Worm (Caenorhabditis elegans): ENCODE data around the gene ZK180.6.
A peak's percentile ranks its signal among the peaks of the same experiment; 100 is the strongest.

ZK180.6 gene

DNA sequence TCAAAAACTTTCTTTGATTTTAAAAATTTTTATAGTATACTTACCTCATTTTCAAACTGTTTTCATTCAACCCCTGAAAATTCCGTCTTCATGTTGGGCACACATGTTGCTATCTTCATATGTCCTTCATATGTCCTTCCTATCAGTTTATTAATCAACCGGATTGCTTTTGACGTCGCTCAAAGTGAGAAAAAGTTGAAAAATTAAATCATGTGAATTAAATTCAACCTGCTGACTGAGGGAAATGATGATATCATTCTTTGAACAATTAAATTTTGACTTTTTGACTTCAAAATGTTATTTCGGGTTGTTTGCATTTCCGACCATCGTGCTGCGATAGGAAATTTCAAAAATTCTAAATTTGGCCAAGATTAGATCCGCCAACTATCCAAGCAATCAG lies 40.3 kb downstream of the ZK180.6 start (continued):
- TF ChIP-seq lin-39 (tag; optimal IDR thresholded peaks at IDR 0.05) (no peak), hlh-4 (tag; optimal IDR thresholded peaks at IDR 0.05) (no peak), aly-2 (tag; optimal IDR thresholded peaks at IDR 0.05) (no peak), mdl-1 (tag; optimal IDR thresholded peaks at IDR 0.05) (no peak), pag-3 (tag; optimal IDR thresholded peaks at IDR 0.05; ENCODE audit: borderline replicate concordance, insufficient read depth) (no peak), elt-3 (tag; optimal IDR thresholded peaks at IDR 0.05) (no peak), nhr-85 (tag) (peak; percentile 47), zip-4 (GFP tag; optimal IDR thresholded peaks at IDR 0.05) (no peak), lin-13 (GFP tag; optimal IDR thresholded peaks at IDR 0.05) (no peak), jun-1 (tag; optimal IDR thresholded peaks at IDR 0.05) (no peak), fkh-4 (tag; optimal IDR thresholded peaks at IDR 0.05; ENCODE audit: borderline replicate concordance) (no peak), nhr-90 (tag; optimal IDR thresholded peaks at IDR 0.05; ENCODE audit: poor library complexity) (no peak), fkh-10 (GFP tag; optimal IDR thresholded peaks at IDR 0.05) (no peak), skn-1 (tag; optimal IDR thresholded peaks at IDR 0.05) (no peak), C16A3.4 (tag; optimal IDR thresholded peaks at IDR 0.05) (no peak), irx-1 (tag; optimal IDR thresholded peaks at IDR 0.05) (no peak), nhr-19 (GFP tag; conservative IDR thresholded peaks at IDR 0.05) (peak; percentile 20; the same call in 1 of the 2 replicates), xbp-1 (tag; optimal IDR thresholded peaks at IDR 0.05) (no peak), zag-1 (tag; optimal IDR thresholded peaks at IDR 0.05) (no peak), rnt-1 (tag; optimal IDR thresholded peaks at IDR 0.05) (no peak), nhr-84 (tag; optimal IDR thresholded peaks at IDR 0.05) (no peak), ces-1 (GFP tag; optimal IDR thresholded peaks at IDR 0.05) (no peak), nhr-237 (tag; optimal IDR thresholded peaks at IDR 0.05) (no peak), ztf-11 (tag; optimal IDR thresholded peaks at IDR 0.05) (no peak), ceh-8 (GFP tag; optimal IDR thresholded peaks at IDR 0.05) (no peak), lir-3 (tag; optimal IDR thresholded peaks at IDR 0.05; ENCODE audit: poor library complexity) (no peak), sup-37 (GFP tag; optimal IDR thresholded peaks at IDR 0.05) (no peak), mab-9 (GFP tag; IDR thresholded peaks at IDR 0.05) (no peak), lin-15B (tag; optimal IDR thresholded peaks at IDR 0.05) (no peak), F16B12.6 (tag; optimal IDR thresholded peaks at IDR 0.05) (no peak)

DNA sequence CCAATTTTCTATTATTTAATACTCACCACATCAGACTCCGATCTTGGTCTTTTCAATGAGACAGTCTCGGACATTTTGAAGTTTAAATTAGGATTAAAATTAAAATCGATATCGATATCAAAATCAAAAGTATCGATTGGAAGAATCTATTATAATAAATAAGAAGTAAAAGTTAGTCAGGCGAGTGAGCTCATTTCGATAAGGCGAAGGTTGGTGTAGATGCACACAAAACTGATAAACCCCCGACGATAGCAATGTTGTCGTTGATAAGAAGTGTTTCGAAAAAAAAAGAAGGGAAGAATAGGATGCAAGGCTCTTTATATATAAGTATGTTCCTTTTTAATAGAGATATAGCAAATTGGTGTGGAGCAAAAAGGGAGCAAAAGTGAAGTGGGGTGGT lies 42.3 kb downstream of the ZK180.6 start, which contains the start of gene M01H9.4:
Gene M01H9.4, minus strand, starts transcription at position 379 of the 400 bp plus-strand sequence.
- TF ChIP-seq sox-4 (tag; optimal IDR thresholded peaks at IDR 0.05) (no peak), pax-3 (tag; optimal IDR thresholded peaks at IDR 0.05) (no peak), pag-3 (tag; optimal IDR thresholded peaks at IDR 0.05; ENCODE audit: borderline replicate concordance, insufficient read depth) (no peak), zip-4 (GFP tag; optimal IDR thresholded peaks at IDR 0.05) (no peak), pqm-1 (tag; optimal IDR thresholded peaks at IDR 0.05) (peak; percentile 71), nhr-71 (tag; optimal IDR thresholded peaks at IDR 0.05) (peak; percentile 17), unc-62 (GFP tag; optimal IDR thresholded peaks at IDR 0.05) (no peak), tbx-2 (tag; optimal IDR thresholded peaks at IDR 0.05) (no peak), fos-1 (tag; optimal IDR thresholded peaks at IDR 0.05) (no peak), zag-1 (tag; optimal IDR thresholded peaks at IDR 0.05) (no peak), fkh-4 (tag; optimal IDR thresholded peaks at IDR 0.05; ENCODE audit: borderline replicate concordance) (no peak), C16A3.4 (tag; optimal IDR thresholded peaks at IDR 0.05) (no peak), dpl-1 (GFP tag; optimal IDR thresholded peaks at IDR 0.05) (no peak), fkh-8 (tag; optimal IDR thresholded peaks at IDR 0.05) (no peak), aly-2 (tag; optimal IDR thresholded peaks at IDR 0.05) (no peak), lin-35 (GFP tag; optimal IDR thresholded peaks at IDR 0.05) (peak in 1 of 2 experiments; percentile 6), nhr-90 (tag; optimal IDR thresholded peaks at IDR 0.05; ENCODE audit: poor library complexity) (peak; percentile 9), ztf-11 (tag; optimal IDR thresholded peaks at IDR 0.05) (no peak), Y116A8C.19 (tag; optimal IDR thresholded peaks at IDR 0.05; ENCODE audit: borderline replicate concordance) (no peak), ceh-88 (GFP tag; IDR thresholded peaks at IDR 0.05) (no peak), sptf-1 (tag; optimal IDR thresholded peaks at IDR 0.05) (no peak), lin-13 (GFP tag; optimal IDR thresholded peaks at IDR 0.05) (no peak), ces-1 (GFP tag; optimal IDR thresholded peaks at IDR 0.05) (no peak), ztf-4 (tag; optimal IDR thresholded peaks at IDR 0.05) (no peak), elt-3 (tag; optimal IDR thresholded peaks at IDR 0.05) (no peak), mdl-1 (tag; optimal IDR thresholded peaks at IDR 0.05) (no peak), jun-1 (tag; optimal IDR thresholded peaks at IDR 0.05) (peak; percentile 2), dsc-1 (tag; optimal IDR thresholded peaks at IDR 0.05) (no peak), lin-15B (tag; optimal IDR thresholded peaks at IDR 0.05) (no peak), mab-9 (GFP tag; IDR thresholded peaks at IDR 0.05) (no peak), elt-2 (tag; optimal IDR thresholded peaks at IDR 0.05) (peak; percentile 92), nhr-20 (tag; optimal IDR thresholded peaks at IDR 0.05) (no peak), aha-1 (tag; optimal IDR thresholded peaks at IDR 0.05) (no peak), irx-1 (tag; optimal IDR thresholded peaks at IDR 0.05) (no peak), efl-3 (GFP tag; optimal IDR thresholded peaks at IDR 0.05) (no peak)

Data from whole organism, L1 larva.